Worm (Caenorhabditis elegans) whole organism, mixed stage, embryonic: ENCODE results near the gene C03H5.7.

ENCODE experiments used
- M03D4.4 ChIP-seq: sonication (generic microtip); optimal IDR thresholded peaks from 2 replicates; lab custom pipeline; 2017; ENCODE audit warnings: mild to moderate bottlenecking, missing genetic modification characterization, missing compliant biosample characterization
- bed-3 ChIP-seq: fragments of 200-800 bp; sonication (Bioruptor generic); optimal IDR thresholded peaks from 3 replicates; lab custom pipeline; 2018; ENCODE audit warnings: mild to moderate bottlenecking, missing genetic modification characterization, moderate library complexity, missing compliant biosample characterization
- blmp-1 ChIP-seq: fragments of 150-350 bp; optimal IDR thresholded peaks from 2 replicates; lab custom pipeline; 2014; ENCODE audit warnings: missing biosample characterization, missing genetic modification characterization
- ceh-39 ChIP-seq: fragments of 150-350 bp; optimal IDR thresholded peaks from 2 replicates; lab custom pipeline; 2014; ENCODE audit warnings: missing biosample characterization, missing genetic modification characterization
- ceh-43 ChIP-seq: fragments of 200-800 bp; sonication (Bioruptor generic); optimal IDR thresholded peaks from 2 replicates; lab custom pipeline; 2018; ENCODE audit warnings: mild to moderate bottlenecking, missing genetic modification characterization, moderate library complexity, missing compliant biosample characterization
- ceh-83 ChIP-seq: fragments of 200-800 bp; sonication (Bioruptor generic); optimal IDR thresholded peaks from 2 replicates; lab custom pipeline; 2018; ENCODE audit warnings: mild to moderate bottlenecking, missing genetic modification characterization, missing compliant biosample characterization
- cnd-1 ChIP-seq: fragments of 200-800 bp; sonication (Bioruptor generic); optimal IDR thresholded peaks from 2 replicates; lab custom pipeline; 2018; ENCODE audit warnings: mild to moderate bottlenecking, missing genetic modification characterization, missing compliant biosample characterization
- elt-1 ChIP-seq: sonication (generic microtip); optimal IDR thresholded peaks from 2 replicates; lab custom pipeline; 2017; ENCODE audit warnings: missing genetic modification characterization, mild to moderate bottlenecking, missing compliant biosample characterization, antibody characterized with exemption, moderate library complexity, borderline replicate concordance; ENCODE audit not compliant: insufficient read depth
- elt-3 ChIP-seq: fragments of 150-350 bp; optimal IDR thresholded peaks from 2 replicates; lab custom pipeline; 2014; ENCODE audit warnings: missing biosample characterization, missing genetic modification characterization
- flh-1 ChIP-seq: fragments of 200-800 bp; sonication (Bioruptor generic); optimal IDR thresholded peaks from 2 replicates; lab custom pipeline; 2018; ENCODE audit warnings: mild to moderate bottlenecking, missing genetic modification characterization, moderate library complexity, missing compliant biosample characterization
- ham-2 ChIP-seq: fragments of 200-800 bp; sonication (Bioruptor generic); optimal IDR thresholded peaks from 2 replicates; lab custom pipeline; 2018; ENCODE audit warnings: mild to moderate bottlenecking, missing genetic modification characterization, missing compliant biosample characterization
- hlh-1 ChIP-seq: fragments of 150-350 bp; optimal IDR thresholded peaks from 2 replicates; lab custom pipeline; 2014; ENCODE audit warnings: missing biosample characterization, missing genetic modification reagents, missing genetic modification characterization
- lin-13 ChIP-seq: fragments of 150-350 bp; optimal IDR thresholded peaks from 2 replicates; lab custom pipeline; 2014; ENCODE audit warnings: missing biosample characterization, missing genetic modification characterization
- lin-32 ChIP-seq: fragments of 200-800 bp; sonication (Bioruptor generic); optimal IDR thresholded peaks from 2 replicates; lab custom pipeline; 2018; ENCODE audit warnings: mild to moderate bottlenecking, missing genetic modification characterization, missing compliant biosample characterization
- mep-1 ChIP-seq: fragments of 150-350 bp; optimal IDR thresholded peaks from 2 replicates; lab custom pipeline; 2017; ENCODE audit warnings: missing biosample characterization, missing genetic modification reagents, missing genetic modification characterization, inconsistent platforms
- mls-2 ChIP-seq: sonication (generic microtip); optimal IDR thresholded peaks from 2 replicates; lab custom pipeline; 2016; ENCODE audit warnings: mild to moderate bottlenecking, missing genetic modification characterization, moderate library complexity, missing compliant biosample characterization
- nhr-12 ChIP-seq: fragments of 150-350 bp; optimal IDR thresholded peaks from 2 replicates; lab custom pipeline; 2014; ENCODE audit warnings: missing biosample characterization, missing genetic modification characterization
- nhr-2 ChIP-seq: fragments of 150-350 bp; optimal IDR thresholded peaks from 2 replicates; lab custom pipeline; 2014; ENCODE audit warnings: missing biosample characterization, missing genetic modification characterization
- nhr-237 ChIP-seq: fragments of 150-350 bp; optimal IDR thresholded peaks from 2 replicates; lab custom pipeline; 2014; ENCODE audit warnings: missing biosample characterization, missing genetic modification characterization
- nhr-28 ChIP-seq: fragments of 150-350 bp; optimal IDR thresholded peaks from 2 replicates; lab custom pipeline; 2014; ENCODE audit warnings: missing biosample characterization, missing genetic modification characterization
- nhr-76 ChIP-seq: sonication (generic microtip); optimal IDR thresholded peaks from 2 replicates; lab custom pipeline; 2017; ENCODE audit warnings: missing biosample characterization, missing genetic modification characterization
- sem-2 ChIP-seq: fragments of 200-800 bp; sonication (Bioruptor generic); optimal IDR thresholded peaks from 2 replicates; lab custom pipeline; 2018; ENCODE audit warnings: mild to moderate bottlenecking, missing genetic modification characterization, missing compliant biosample characterization
- snpc-4 ChIP-seq: fragments of 150-350 bp; optimal IDR thresholded peaks from 2 replicates; lab custom pipeline; 2014; ENCODE audit warnings: missing biosample characterization, missing genetic modification characterization
- sptf-1 ChIP-seq: sonication (generic microtip); optimal IDR thresholded peaks from 2 replicates; lab custom pipeline; 2017; ENCODE audit warnings: mild to moderate bottlenecking, missing genetic modification characterization, moderate library complexity, missing compliant biosample characterization
- tbx-8 ChIP-seq: fragments of 200-800 bp; sonication (Bioruptor generic); optimal IDR thresholded peaks from 2 replicates; lab custom pipeline; 2018; ENCODE audit warnings: mild to moderate bottlenecking, missing genetic modification characterization, moderate library complexity, missing compliant biosample characterization
- unc-120 ChIP-seq: sonication (generic microtip); optimal IDR thresholded peaks from 2 replicates; lab custom pipeline; 2017; ENCODE audit warnings: missing genetic modification characterization, missing compliant biosample characterization; ENCODE audit not compliant: poor library complexity, severe bottlenecking
- unc-39 ChIP-seq: fragments of 150-350 bp; optimal IDR thresholded peaks from 2 replicates; lab custom pipeline; 2014; ENCODE audit warnings: missing biosample characterization, missing genetic modification characterization
- unc-62 ChIP-seq: fragments of 150-350 bp; optimal IDR thresholded peaks from 2 replicates; lab custom pipeline; 2014; ENCODE audit warnings: missing biosample characterization, missing genetic modification reagents, missing genetic modification characterization
- zip-8 ChIP-seq: fragments of 150-350 bp; optimal IDR thresholded peaks from 2 replicates; lab custom pipeline; 2014; ENCODE audit warnings: missing biosample characterization, missing genetic modification characterization
- ztf-11 ChIP-seq: fragments of 150-350 bp; optimal IDR thresholded peaks from 2 replicates; lab custom pipeline; 2014; ENCODE audit warnings: missing biosample characterization, missing genetic modification characterization

The C03H5.7 gene

DNA sequence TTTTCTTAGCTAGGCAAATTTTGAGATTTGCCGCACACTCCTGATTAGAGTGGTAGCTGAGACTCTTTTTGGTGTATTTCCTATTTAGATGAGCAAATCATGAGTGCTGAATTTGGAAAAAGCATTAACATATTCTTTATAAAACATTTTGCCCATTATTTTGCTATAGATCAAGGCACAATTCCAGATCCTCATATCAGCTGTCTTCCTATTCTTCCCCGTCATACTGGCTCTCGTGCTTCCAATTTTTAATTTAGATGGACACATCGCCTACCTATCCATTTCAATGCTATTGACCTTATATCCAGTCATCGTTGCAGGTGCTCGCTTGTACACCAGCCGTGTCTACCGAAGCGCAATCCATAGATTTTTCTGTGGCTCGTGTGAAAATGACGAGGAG, at the start of gene C03H5.7:
C03H5.7 (plus strand) TSS at position 301 of the 400 bp plus-strand sequence.
- TF ChIP-seq blmp-1: no peak
- no peak for TF ChIP-seq lin-32 (GFP tag; lab: Kevin White, UChicago)
- no peak for TF ChIP-seq elt-3 (tag; lab: Kevin White, UChicago)
- TF ChIP-seq hlh-1: no peak

DNA sequence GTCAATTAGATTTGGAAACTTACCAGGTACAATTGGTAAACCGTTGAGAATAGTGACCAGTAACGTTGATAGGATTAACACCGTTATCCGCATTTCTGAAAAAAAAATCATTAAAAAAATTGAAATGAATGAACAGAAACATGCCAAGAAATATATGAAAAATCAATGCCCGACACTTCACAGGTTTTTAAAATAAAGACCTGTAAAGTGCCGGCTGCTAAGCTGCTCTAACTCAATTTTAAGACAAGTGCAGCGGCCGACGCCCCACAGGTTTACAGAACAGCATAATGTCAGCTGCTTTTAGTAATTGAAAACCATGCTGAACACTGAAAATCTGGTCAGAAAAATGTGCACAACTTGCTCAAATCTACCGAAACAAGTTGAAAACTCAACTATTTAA, 47.6 kb upstream of the C03H5.7 start, which contains the start of gene cbn-1:
cbn-1 (minus strand) TSS at position 101 of the 400 bp plus-strand sequence.
- TF ChIP-seq zip-8 (tag; lab: Kevin White, UChicago): no peak
- no peak for TF ChIP-seq unc-120
- no peak for TF ChIP-seq blmp-1
- TF ChIP-seq tbx-8: no peak
- no peak for TF ChIP-seq nhr-2 (tag; lab: Kevin White, UChicago)
- TF ChIP-seq nhr-28 (tag; lab: Kevin White, UChicago): no peak
- TF ChIP-seq nhr-76 (tag; lab: Kevin White, UChicago): no peak

ce11 chrII:333853-334449, 46.1 kb upstream of the C03H5.7 start:
- TF ChIP-seq sptf-1 (tag; lab: Kevin White, UChicago): no peak
- TF ChIP-seq blmp-1: peak; percentile 90

DNA sequence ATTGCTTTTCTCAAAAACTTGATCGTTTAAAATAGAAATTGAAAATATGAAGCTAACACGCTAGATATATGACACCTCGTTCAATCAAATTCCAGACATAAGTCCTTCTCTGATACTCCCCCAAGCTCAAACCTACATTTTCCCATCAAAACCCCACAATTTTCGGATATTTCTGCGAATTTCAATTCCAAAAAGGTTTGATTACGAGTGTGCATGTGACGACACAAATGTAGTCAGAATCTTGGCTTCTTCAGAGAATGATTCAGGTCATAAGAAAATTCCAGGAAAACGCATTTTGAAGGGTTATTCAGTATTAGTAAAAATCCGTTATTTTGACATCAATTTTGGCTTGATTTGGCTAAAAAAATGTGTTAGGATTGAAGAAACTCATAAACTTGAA, 45.2 kb upstream of the C03H5.7 start:
- TF ChIP-seq nhr-28 (tag; lab: Kevin White, UChicago): no peak
- no peak for TF ChIP-seq ztf-11 (tag; lab: Kevin White, UChicago)
- no peak for TF ChIP-seq tbx-8
- TF ChIP-seq, all 35 proteins: peak for 0

ce11 chrII:337233-337832, 42.7 kb upstream of the C03H5.7 start, which contains the start of gene cpn-2:
Gene cpn-2, plus strand, starts transcription at chrII:337782.
- TF ChIP-seq nhr-2 (tag; lab: Kevin White, UChicago) (no peak), blmp-1 (peak; percentile 87), ham-2 (GFP tag; lab: Kevin White, UChicago) (peak; percentile 57), cnd-1 (tag; lab: Kevin White, UChicago) (no peak)

DNA sequence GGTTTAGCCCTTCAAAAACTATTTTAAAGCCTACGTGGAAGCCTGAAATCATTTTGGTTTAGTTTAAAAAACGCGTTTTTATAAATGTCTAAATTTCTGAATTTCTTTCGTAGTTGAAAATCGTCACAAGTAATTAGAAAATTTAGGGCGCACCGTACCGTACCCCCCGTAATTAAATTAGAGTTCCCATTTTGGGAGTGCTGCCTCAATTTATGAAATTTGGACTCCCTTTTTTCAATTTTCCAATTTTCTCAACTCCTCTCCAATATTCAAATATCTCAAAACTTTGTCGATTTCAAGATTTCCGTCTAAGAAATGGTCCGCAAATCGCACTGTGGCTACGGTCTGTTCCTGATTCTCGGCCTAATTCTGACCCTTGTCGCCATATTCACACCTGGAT, 39.8 kb upstream of the C03H5.7 start, which contains the start of gene clc-31:
clc-31 (plus strand) TSS at position 301 of the 400 bp plus-strand sequence.
- TF ChIP-seq nhr-237 (tag; lab: Kevin White, UChicago) (no peak), ham-2 (GFP tag; lab: Kevin White, UChicago) (no peak), blmp-1 (no peak), elt-3 (tag; lab: Kevin White, UChicago) (no peak), mls-2 (tag; lab: Kevin White, UChicago) (no peak), nhr-2 (tag; lab: Kevin White, UChicago) (no peak), tbx-8 (no peak), elt-1 (tag; lab: Kevin White, UChicago) (no peak), nhr-12 (tag; lab: Kevin White, UChicago) (no peak), unc-62 (GFP tag; lab: Kevin White, UChicago) (no peak), cnd-1 (tag; lab: Kevin White, UChicago) (no peak), lin-32 (GFP tag; lab: Kevin White, UChicago) (no peak), flh-1 (GFP tag; lab: Kevin White, UChicago) (no peak), sem-2 (no peak), unc-120 (no peak), mep-1 (no peak), bed-3 (GFP tag; lab: Kevin White, UChicago) (no peak), ceh-39 (tag; lab: Kevin White, UChicago) (no peak), ceh-43 (GFP tag; lab: Kevin White, UChicago) (no peak)

DNA sequence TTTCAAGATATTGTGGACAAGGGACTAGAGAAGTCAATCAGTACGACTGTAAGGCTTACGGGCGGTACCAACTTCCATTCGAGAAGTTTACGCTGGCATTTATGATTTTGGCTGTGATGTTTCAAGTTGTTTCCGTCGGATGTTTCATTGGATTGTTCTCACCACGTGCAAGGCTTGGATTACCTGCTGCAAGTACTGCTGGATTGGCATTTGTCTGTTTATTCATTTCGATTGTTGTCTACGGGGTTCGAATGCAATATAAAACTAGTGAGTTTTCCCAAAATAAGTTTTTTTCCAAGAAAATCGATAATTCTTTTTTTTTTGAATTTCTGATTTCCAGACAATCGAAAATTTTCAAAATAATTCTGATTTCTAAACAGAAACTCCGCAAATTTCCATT, 39.3 kb upstream of the C03H5.7 start:
- TF ChIP-seq ceh-83 (GFP tag; lab: Kevin White, UChicago) (no peak), snpc-4 (tag; lab: Kevin White, UChicago) (no peak), unc-120 (no peak), lin-32 (GFP tag; lab: Kevin White, UChicago) (no peak), cnd-1 (tag; lab: Kevin White, UChicago) (no peak), ztf-11 (tag; lab: Kevin White, UChicago) (no peak), nhr-12 (tag; lab: Kevin White, UChicago) (no peak), mls-2 (tag; lab: Kevin White, UChicago) (no peak), nhr-2 (tag; lab: Kevin White, UChicago) (no peak), hlh-1 (no peak), M03D4.4 (tag; lab: Kevin White, UChicago) (no peak), elt-1 (tag; lab: Kevin White, UChicago) (no peak), flh-1 (GFP tag; lab: Kevin White, UChicago) (no peak), unc-39 (tag; lab: Kevin White, UChicago) (no peak), ceh-43 (GFP tag; lab: Kevin White, UChicago) (no peak), tbx-8 (no peak), lin-13 (tag; lab: Kevin White, UChicago) (no peak), nhr-76 (tag; lab: Kevin White, UChicago) (no peak), sem-2 (no peak), nhr-28 (tag; lab: Kevin White, UChicago) (no peak)
